Worm (Caenorhabditis elegans) whole organism, L4 larva: ENCODE data around the gene srbc-1.

Source experiments
- F10B5.3 ChIP-seq: sonication (generic microtip); optimal IDR thresholded peaks from 2 replicates; lab custom pipeline; 2016; ENCODE audit warnings: mild to moderate bottlenecking, missing genetic modification characterization, missing compliant biosample characterization
- Y75B8A.6 ChIP-seq: fragments of 200-800 bp; sonication (Bioruptor generic); IDR thresholded peaks from 2 replicates; pipeline ENCODE4 v1.3.6; 2022; ENCODE audit warnings: missing genetic modification reagents, missing genetic modification characterization, missing compliant biosample characterization
- aly-2 ChIP-seq: sonication (generic microtip); optimal IDR thresholded peaks from 2 replicates; lab custom pipeline; 2018; ENCODE audit warnings: missing biosample characterization, missing genetic modification characterization
- ama-1 ChIP-seq: fragments of 150-350 bp; optimal IDR thresholded peaks from 2 replicates; lab custom pipeline; 2014; ENCODE audit warnings: inconsistent platforms, mixed read lengths
- dmd-9 ChIP-seq: fragments of 200-800 bp; sonication (Bioruptor generic); IDR thresholded peaks from 2 replicates; pipeline ENCODE4 v1.3.6; 2022; ENCODE audit warnings: missing genetic modification reagents, missing genetic modification characterization, missing compliant biosample characterization
- egl-27 ChIP-seq: sonication (generic microtip); optimal IDR thresholded peaks from 3 replicates; lab custom pipeline; 2017; ENCODE audit warnings: missing biosample characterization, missing genetic modification reagents, missing genetic modification characterization
- lin-13 ChIP-seq: fragments of 150-350 bp; optimal IDR thresholded peaks from 2 replicates; lab custom pipeline; 2014; ENCODE audit warnings: missing biosample characterization, missing genetic modification reagents, missing genetic modification characterization
- lsy-2 ChIP-seq, 2 experiments: fragments of 150-350 bp in 1 of 2; sonication (generic microtip) in 1 of 2; optimal IDR thresholded peaks; 2 replicates each; lab custom pipeline; 2014 to 2017; ENCODE audit warnings: missing biosample characterization in 2 of 2, missing genetic modification characterization in 2 of 2
- nhr-25 ChIP-seq: sonication (generic microtip); optimal IDR thresholded peaks from 2 replicates; lab custom pipeline; 2017; ENCODE audit warnings: missing genetic modification characterization, mild to moderate bottlenecking, missing compliant biosample characterization, antibody characterized with exemption, moderate library complexity, borderline replicate concordance; ENCODE audit not compliant: insufficient read depth
- pqm-1 ChIP-seq: sonication (generic microtip); optimal IDR thresholded peaks from 2 replicates; lab custom pipeline; 2017; ENCODE audit warnings: missing biosample characterization, missing genetic modification characterization
- unc-39 ChIP-seq: sonication (generic microtip); optimal IDR thresholded peaks from 2 replicates; lab custom pipeline; 2017; ENCODE audit warnings: missing biosample characterization, missing genetic modification characterization
- unc-62 ChIP-seq, 3 experiments: fragments of 150-350 bp in 1 of 3; sonication (generic microtip); optimal IDR thresholded peaks in 2 of 3; peaks in 1 of 3; 1 replicate in 1 of 3; 2 replicates in 2 of 3; lab custom pipeline; 2014 to 2017; ENCODE audit warnings: missing biosample characterization in 3 of 3, missing genetic modification characterization in 3 of 3, missing genetic modification reagents in 3 of 3, missing genotype in 1 of 3

ce11 chrV:3320005-3320404, 18.2 kb upstream of the srbc-1 start, which contains the start of gene F35F10.14:
- TF ChIP-seq lsy-2 (tag; optimal IDR thresholded peaks at IDR 0.05; lab: Kevin White, UChicago) (no peak), unc-39 (tag; lab: Kevin White, UChicago) (no peak), egl-27 (tag; lab: Kevin White, UChicago) (no peak), nhr-25 (tag; lab: Kevin White, UChicago) (no peak), pqm-1 (tag; lab: Kevin White, UChicago) (no peak), unc-62 (GFP tag; optimal IDR thresholded peaks at IDR 0.05 in 1 of 2; lab: Kevin White, UChicago) (no peak), unc-62 (tag; optimal IDR thresholded peaks at IDR 0.05; lab: Kevin White, UChicago) (no peak), dmd-9 (GFP tag; lab: Robert Waterston, UW) (no peak), ama-1 (lab: Kevin White, UChicago) (no peak), lin-13 (GFP tag; lab: Kevin White, UChicago) (no peak), F10B5.3 (tag; lab: Kevin White, UChicago) (no peak), Y75B8A.6 (GFP tag; lab: Robert Waterston, UW) (no peak), aly-2 (tag; lab: Kevin White, UChicago) (no peak)
